Worm (Caenorhabditis elegans) whole organism, L4/young adult: ENCODE measurements around the gene srh-277.

ENCODE experiments used
- W03F9.2 ChIP-seq: fragments of 150-350 bp; optimal IDR thresholded peaks from 2 replicates; lab custom pipeline; 2014; ENCODE audit warnings: missing biosample characterization, missing genetic modification characterization
- him-1 ChIP-seq: sonication (generic microtip); optimal IDR thresholded peaks from 2 replicates; lab custom pipeline; 2016; ENCODE audit warnings: missing genotype, missing genetic modification reagents, missing genetic modification characterization, missing compliant biosample characterization

DNA sequence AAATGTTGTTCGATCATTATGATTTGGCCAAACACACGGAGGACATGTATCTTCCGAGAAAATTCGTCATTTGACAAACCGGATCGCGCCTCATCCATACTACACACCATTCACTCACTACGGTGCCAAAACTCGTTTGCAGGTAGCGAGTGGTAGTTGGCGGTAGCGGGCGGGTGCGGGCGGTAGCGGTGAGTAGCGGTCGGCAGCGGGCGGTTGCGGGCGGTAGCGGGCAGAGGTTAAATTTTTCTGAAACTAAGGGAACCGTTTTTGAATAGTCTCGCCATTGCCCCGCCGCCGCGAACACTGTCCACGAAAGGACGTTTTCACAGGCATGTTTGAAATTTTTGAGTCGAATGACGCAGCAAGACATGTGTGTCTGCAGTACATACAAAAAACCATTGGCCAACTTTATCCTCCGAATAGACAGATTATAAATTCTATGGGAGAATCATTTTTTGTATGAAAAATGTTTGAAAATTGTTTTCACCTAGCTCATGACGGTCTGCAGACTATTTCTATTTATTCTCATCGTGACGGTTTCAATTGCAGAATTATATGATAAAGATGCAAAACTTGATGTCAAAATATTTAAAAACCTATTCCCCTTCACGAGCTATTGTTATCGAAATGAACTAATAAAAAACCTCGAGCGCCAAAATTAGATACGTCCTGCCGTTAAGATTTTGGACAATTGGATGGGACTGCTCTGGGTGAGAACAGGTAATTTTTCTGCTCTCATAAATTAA, 27.4 kb downstream of the srh-277 start, which contains the start of gene F11A5.16:
- no peak for TF ChIP-seq him-1 (tag; lab: Kevin White, UChicago)
- TF ChIP-seq W03F9.2 (tag; lab: Kevin White, UChicago), result no peak
